Worm (Caenorhabditis elegans) whole organism, young adult: ENCODE measurements around the gene E04F6.8.

Source experiments
- B0035.1 ChIP-seq: sonication (generic microtip); optimal IDR thresholded peaks from 2 replicates; lab custom pipeline; 2016; ENCODE audit warnings: missing genetic modification characterization, mild to moderate bottlenecking, missing compliant biosample characterization, missing genotype, missing genetic modification reagents
- F49E8.2 ChIP-seq: sonication (generic microtip); optimal IDR thresholded peaks from 3 replicates; lab custom pipeline; 2017; ENCODE audit warnings: missing genetic modification characterization, mild to moderate bottlenecking, missing compliant biosample characterization, antibody characterized with exemption, moderate library complexity; ENCODE audit not compliant: insufficient read depth
- F52B5.7 ChIP-seq: sonication (generic microtip); optimal IDR thresholded peaks from 2 replicates; lab custom pipeline; 2016; ENCODE audit warnings: mild to moderate bottlenecking, missing genetic modification characterization, missing compliant biosample characterization
- atf-7 ChIP-seq: sonication (generic microtip); optimal IDR thresholded peaks from 2 replicates; lab custom pipeline; 2017; ENCODE audit warnings: mild to moderate bottlenecking, missing genetic modification characterization, missing compliant biosample characterization
- attf-5 ChIP-seq: fragments of 200-800 bp; sonication (Bioruptor generic); optimal IDR thresholded peaks from 2 replicates; lab custom pipeline; 2018; ENCODE audit warnings: mild to moderate bottlenecking, missing genetic modification characterization, missing compliant biosample characterization
- dpl-1 ChIP-seq: fragments of 150-350 bp; optimal IDR thresholded peaks from 2 replicates; lab custom pipeline; 2014; ENCODE audit warnings: missing biosample characterization, missing genetic modification reagents, missing genetic modification characterization
- lir-1 ChIP-seq: fragments of 200-800 bp; sonication (Bioruptor generic); conservative IDR thresholded peaks from 2 replicates; pipeline ENCODE4 v1.3.6; 2022; ENCODE audit warnings: missing genetic modification reagents, missing genetic modification characterization, missing compliant biosample characterization
- rpc-1 ChIP-seq, 2 experiments: fragments of 150-350 bp in 1 of 2; sonication (generic microtip) in 1 of 2; optimal IDR thresholded peaks; 2 replicates each; lab custom pipeline; 2014 to 2018; ENCODE audit warnings: missing biosample characterization in 1 of 2, missing genetic modification characterization in 1 of 2, missing genetic modification reagents in 1 of 2, missing genotype in 1 of 2
- unc-62 ChIP-seq: fragments of 150-350 bp; optimal IDR thresholded peaks from 2 replicates; lab custom pipeline; 2014; ENCODE audit warnings: missing biosample characterization, missing genetic modification reagents, missing genetic modification characterization

ce11 chrII:7166768-7167167, 44.4 kb downstream of the E04F6.8 start:
- TF ChIP-seq F52B5.7 (no peak), dpl-1 (GFP tag; lab: Kevin White, UChicago) (no peak), unc-62 (GFP tag; lab: Kevin White, UChicago) (no peak), rpc-1 (optimal IDR thresholded peaks at IDR 0.05; lab: Kevin White, UChicago) (no peak), rpc-1 (tag; optimal IDR thresholded peaks at IDR 0.05; lab: Kevin White, UChicago) (no peak), F49E8.2 (tag; lab: Kevin White, UChicago) (no peak), lir-1 (GFP tag; lab: Robert Waterston, UW) (no peak), B0035.1 (tag; lab: Kevin White, UChicago) (no peak), atf-7 (tag; lab: Kevin White, UChicago) (no peak), attf-5 (no peak)
